Worm (Caenorhabditis elegans) whole organism, young adult: ENCODE data around the gene B0244.7.

Experiments used
- T26A5.8 ChIP-seq: sonication (generic microtip); optimal IDR thresholded peaks from 2 replicates; lab custom pipeline; 2016; ENCODE audit warnings: missing genetic modification characterization, missing compliant biosample characterization
- attf-3 ChIP-seq: fragments of 200-800 bp; sonication (Bioruptor generic); conservative IDR thresholded peaks from 2 replicates; pipeline ENCODE4 v1.3.6; 2022; ENCODE audit warnings: missing genetic modification reagents, missing genetic modification characterization, missing compliant biosample characterization
- cebp-2 ChIP-seq: fragments of 200-800 bp; sonication (Bioruptor generic); IDR thresholded peaks from 2 replicates; pipeline ENCODE4 v1.3.6; 2022; ENCODE audit warnings: missing genetic modification characterization, missing compliant biosample characterization
- ceh-91 ChIP-seq: fragments of 200-800 bp; sonication (Bioruptor generic); IDR thresholded peaks from 2 replicates; pipeline ENCODE4 v1.3.6; 2022; ENCODE audit warnings: missing genetic modification reagents, missing genetic modification characterization, missing compliant biosample characterization
- egrh-3 ChIP-seq: fragments of 200-800 bp; sonication (Bioruptor generic); IDR thresholded peaks from 2 replicates; pipeline ENCODE4 v1.3.6; 2022; ENCODE audit warnings: missing genetic modification reagents, missing genetic modification characterization, missing compliant biosample characterization
- hmg-20 ChIP-seq: fragments of 200-800 bp; sonication (Bioruptor generic); IDR thresholded peaks from 2 replicates; pipeline ENCODE4 v1.3.6; 2022; ENCODE audit warnings: missing genetic modification reagents, missing genetic modification characterization, missing compliant biosample characterization
- hrde-1 ChIP-seq: sonication (generic microtip); optimal IDR thresholded peaks from 2 replicates; lab custom pipeline; 2016; ENCODE audit warnings: missing genetic modification characterization, mild to moderate bottlenecking, missing compliant biosample characterization, moderate library complexity, missing genotype, missing genetic modification reagents, borderline replicate concordance
- lir-1 ChIP-seq: fragments of 200-800 bp; sonication (Bioruptor generic); conservative IDR thresholded peaks from 2 replicates; pipeline ENCODE4 v1.3.6; 2022; ENCODE audit warnings: missing genetic modification reagents, missing genetic modification characterization, missing compliant biosample characterization
- snpc-4 ChIP-seq, 5 experiments: fragments of 150-350 bp in 1 of 5; sonication (generic microtip) in 4 of 5; optimal IDR thresholded peaks; 2 replicates each; lab custom pipeline; 2014 to 2018; ENCODE audit warnings: missing genetic modification characterization in 5 of 5, missing biosample characterization in 3 of 5, antibody characterized with exemption in 2 of 5, mild to moderate bottlenecking in 2 of 5, missing compliant biosample characterization in 2 of 5, missing genotype in 2 of 5, moderate library complexity in 2 of 5, missing genetic modification reagents in 1 of 5
- sptf-2 ChIP-seq: fragments of 200-800 bp; sonication (Bioruptor generic); optimal IDR thresholded peaks from 2 replicates; lab custom pipeline; 2018; ENCODE audit warnings: mild to moderate bottlenecking, missing genetic modification characterization, missing compliant biosample characterization
- zim-3 ChIP-seq: sonication (generic microtip); optimal IDR thresholded peaks from 2 replicates; lab custom pipeline; 2017; ENCODE audit warnings: mild to moderate bottlenecking, missing genetic modification characterization, moderate library complexity, missing compliant biosample characterization

DNA sequence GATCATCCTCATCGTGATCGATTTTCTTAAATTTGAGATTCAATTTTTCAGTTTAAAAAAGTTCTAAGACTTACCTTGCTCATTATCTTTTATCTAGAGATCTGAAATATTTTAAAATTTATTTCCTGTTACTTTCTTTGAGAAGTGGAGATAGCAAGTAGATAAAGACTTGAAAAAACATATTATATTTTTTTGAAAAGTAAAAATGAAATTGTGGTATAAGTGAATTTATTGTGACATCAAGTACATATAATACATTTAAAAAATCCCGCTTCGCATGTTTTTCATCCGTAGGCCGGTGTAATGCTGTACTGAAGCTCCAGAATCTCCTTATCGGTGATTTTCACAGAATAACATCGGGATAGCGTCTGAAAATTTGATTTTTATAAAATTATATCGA, 34.0 kb upstream of the B0244.7 start, which contains the start of gene B0336.7:
- TF ChIP-seq zim-3 (no peak), T26A5.8 (tag; lab: Kevin White, UChicago) (no peak), lir-1 (GFP tag; lab: Robert Waterston, UW) (no peak), attf-3 (GFP tag; lab: Robert Waterston, UW) (no peak), hmg-20 (GFP tag; lab: Robert Waterston, UW) (no peak), ceh-91 (GFP tag; lab: Robert Waterston, UW) (no peak), sptf-2 (GFP tag; lab: Kevin White, UChicago) (no peak), egrh-3 (no peak), snpc-4 (GFP tag; optimal IDR thresholded peaks at IDR 0.05; lab: Kevin White, UChicago) (no peak), snpc-4 (tag; optimal IDR thresholded peaks at IDR 0.05; lab: Kevin White, UChicago) (no peak), hrde-1 (no peak), cebp-2 (GFP tag; lab: Robert Waterston, UW) (no peak)
